Fruit fly (Drosophila melanogaster): Measurements from ENCODE around the gene CG4558.

DNA sequence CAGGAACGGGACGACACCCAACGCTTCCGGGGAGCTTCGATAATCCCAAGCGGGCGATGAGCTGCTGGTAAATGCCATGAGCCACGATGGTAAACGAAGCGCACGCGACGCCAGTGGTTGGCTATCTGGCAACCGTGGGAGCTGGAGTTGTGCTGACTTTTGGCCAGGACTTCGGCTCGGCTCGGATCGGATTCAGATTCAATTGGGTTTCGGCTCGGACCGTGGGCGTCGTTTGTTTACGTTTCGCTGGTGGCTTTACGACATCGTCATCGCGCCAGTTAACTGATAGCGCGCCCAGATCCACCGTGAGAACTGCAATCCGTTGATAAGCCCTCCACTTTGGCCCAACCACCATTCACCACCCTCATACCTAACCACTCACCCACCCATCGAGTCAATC is 17.0 kb upstream of the CG4558 start, which contains the start of gene mAChR-C:
- no peak for TF ChIP-seq CG12768 (GFP tag; optimal IDR thresholded peaks at IDR 0.05)
- no peak for TF ChIP-seq CG33017 (tag; optimal IDR thresholded peaks at IDR 0.05)
